Fruit fly (Drosophila melanogaster) whole organism, adult: ENCODE data around the gene CG4297.
A peak's percentile ranks its signal among the peaks of the same experiment; 100 is the strongest.

ENCODE experiments used
- CG11617 ChIP-seq: fragments of 200-800 bp; sonication (Bioruptor generic); optimal IDR thresholded peaks from 2 replicates; lab custom pipeline; 2017; ENCODE audit warnings: mild to moderate bottlenecking, missing biosample characterization, missing genetic modification reagents, missing genetic modification characterization
- CG12768 ChIP-seq: fragments of 200-800 bp; sonication (Bioruptor generic); optimal IDR thresholded peaks from 2 replicates; lab custom pipeline; 2017; ENCODE audit warnings: missing biosample characterization, missing genetic modification characterization, mild to moderate bottlenecking, moderate library complexity, missing genetic modification reagents
- CG14711 ChIP-seq: fragments of 200-800 bp; sonication (Bioruptor generic); optimal IDR thresholded peaks from 2 replicates; lab custom pipeline; 2018; ENCODE audit warnings: missing biosample characterization, mild to moderate bottlenecking, missing genetic modification characterization, moderate library complexity
- CG1620 ChIP-seq: fragments of 200-800 bp; sonication (Bioruptor generic); optimal IDR thresholded peaks from 2 replicates; lab custom pipeline; 2016; ENCODE audit warnings: missing biosample characterization, missing genetic modification characterization
- CG33017 ChIP-seq: fragments of 200-800 bp; sonication (Bioruptor generic); optimal IDR thresholded peaks from 2 replicates; lab custom pipeline; 2018; ENCODE audit warnings: missing biosample characterization, mild to moderate bottlenecking, missing genetic modification characterization, moderate library complexity
- CG5204 ChIP-seq: fragments of 200-800 bp; sonication (Bioruptor generic); optimal IDR thresholded peaks from 2 replicates; lab custom pipeline; 2016; ENCODE audit warnings: missing biosample characterization, missing genetic modification characterization
- CG7045 ChIP-seq: fragments of 200-800 bp; sonication (Bioruptor generic); optimal IDR thresholded peaks from 2 replicates; lab custom pipeline; 2017; ENCODE audit warnings: missing biosample characterization, mild to moderate bottlenecking, missing genetic modification characterization
- CG7101 ChIP-seq: fragments of 200-800 bp; sonication (Bioruptor generic); optimal IDR thresholded peaks from 2 replicates; lab custom pipeline; 2018; ENCODE audit warnings: missing biosample characterization, mild to moderate bottlenecking, missing genetic modification characterization, moderate library complexity
- Clk ChIP-seq: fragments of 200-800 bp; sonication (Bioruptor generic); optimal IDR thresholded peaks from 2 replicates; lab custom pipeline; 2017; ENCODE audit warnings: missing biosample characterization, missing genetic modification characterization
- Crg-1 ChIP-seq: fragments of 200-800 bp; sonication (Bioruptor generic); optimal IDR thresholded peaks from 2 replicates; lab custom pipeline; 2016; ENCODE audit warnings: missing biosample characterization, missing genetic modification characterization
- Hr96 ChIP-seq: fragments of 200-800 bp; sonication (Bioruptor generic); optimal IDR thresholded peaks from 2 replicates; lab custom pipeline; 2016; ENCODE audit warnings: missing biosample characterization, missing genetic modification characterization
- Mnt ChIP-seq: fragments of 200-800 bp; sonication (Bioruptor generic); optimal IDR thresholded peaks from 2 replicates; lab custom pipeline; 2016; ENCODE audit warnings: missing biosample characterization, mild to moderate bottlenecking, missing genetic modification characterization
- bab1 ChIP-seq: fragments of 200-800 bp; sonication (Bioruptor generic); optimal IDR thresholded peaks from 3 replicates; lab custom pipeline; 2019; ENCODE audit warnings: missing biosample characterization, mild to moderate bottlenecking, missing genetic modification characterization, moderate library complexity
- cic ChIP-seq: fragments of 200-800 bp; sonication (Bioruptor generic); optimal IDR thresholded peaks from 2 replicates; lab custom pipeline; 2017; ENCODE audit warnings: missing biosample characterization, mild to moderate bottlenecking, missing genetic modification characterization, moderate library complexity
- cnc ChIP-seq, 2 experiments: fragments of >200 bp; optimal IDR thresholded peaks; 2 replicates each; lab custom pipeline; 2017
- kay ChIP-seq: fragments of 200-800 bp; sonication (Bioruptor generic); peaks from one replicate; lab custom pipeline; 2016; ENCODE audit warnings: missing biosample characterization, missing genetic modification characterization, borderline replicate concordance
- ovo ChIP-seq: fragments of 200-800 bp; sonication (Bioruptor generic); optimal IDR thresholded peaks from 2 replicates; lab custom pipeline; 2016; ENCODE audit warnings: missing biosample characterization, missing genetic modification characterization
- pad ChIP-seq: fragments of 200-800 bp; sonication (Bioruptor generic); optimal IDR thresholded peaks from 3 replicates; lab custom pipeline; 2017; ENCODE audit warnings: missing biosample characterization, missing genetic modification characterization, mild to moderate bottlenecking, moderate library complexity, missing genetic modification reagents
- tj ChIP-seq: fragments of 200-800 bp; sonication (Bioruptor generic); optimal IDR thresholded peaks from 3 replicates; lab custom pipeline; 2017; ENCODE audit warnings: missing biosample characterization, mild to moderate bottlenecking, missing genetic modification characterization, moderate library complexity
- toe ChIP-seq: fragments of 200-800 bp; sonication (Bioruptor generic); optimal IDR thresholded peaks from 2 replicates; lab custom pipeline; 2016; ENCODE audit warnings: missing biosample characterization, missing genetic modification characterization

CG4297 gene

dm6 chr2L:472829-473228, 829 bp upstream of the CG4297 start, which contains the start of gene MED15:
TSS of gene MED15 (plus strand) at chr2L:473013.
- TF ChIP-seq kay (GFP tag; lab: Kevin White, UChicago) (peak; percentile 90), CG7101 (tag; lab: Kevin White, UChicago) (no peak)

DNA sequence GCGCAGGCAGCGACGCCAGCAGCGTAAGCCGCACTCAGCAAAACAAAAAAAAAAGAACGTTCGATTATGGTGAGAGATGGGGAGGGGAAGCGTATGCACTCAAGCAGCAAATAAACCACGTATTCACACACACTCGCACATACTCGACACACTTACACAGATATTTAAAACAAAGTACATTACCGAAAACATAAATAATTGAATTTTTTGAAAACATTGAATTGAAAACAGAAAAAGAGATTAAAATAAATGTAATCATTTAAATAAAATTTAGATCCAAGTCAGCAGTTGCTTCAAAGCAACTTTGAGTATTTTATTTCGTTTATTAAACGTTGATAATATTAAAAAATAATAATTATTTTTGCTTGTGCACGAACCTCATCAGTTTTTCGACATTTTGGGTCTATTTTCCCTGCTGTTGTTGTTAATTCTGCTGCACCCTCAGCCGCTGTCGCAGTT, 950 bp downstream of the CG4297 start:
- TF ChIP-seq cnc (optimal IDR thresholded peaks at IDR 0.05; lab: Kevin White, UChicago) (no peak), CG5204 (GFP tag; lab: Kevin White, UChicago) (peak; percentile 60), CG7045 (GFP tag; lab: Kevin White, UChicago) (peak; percentile 66), tj (GFP tag; lab: Kevin White, UChicago) (peak; percentile 79), CG7101 (tag; lab: Kevin White, UChicago) (peak; percentile 85), ovo (GFP tag; lab: Kevin White, UChicago) (peak; percentile 44), bab1 (GFP tag; lab: Kevin White, UChicago) (peak; percentile 88), CG1620 (GFP tag; lab: Kevin White, UChicago) (peak; percentile 14), Mnt (GFP tag; lab: Kevin White, UChicago) (no peak), Crg-1 (GFP tag; lab: Kevin White, UChicago) (peak; percentile 31), CG12768 (peak; percentile 66), CG14711 (tag; lab: Kevin White, UChicago) (peak; percentile 80), Hr96 (no peak), CG11617 (GFP tag; lab: Kevin White, UChicago) (peak; percentile 86), kay (GFP tag; lab: Kevin White, UChicago) (no peak), CG33017 (peak; percentile 78), cic (GFP tag; lab: Kevin White, UChicago) (peak; percentile 36), toe (GFP tag; lab: Kevin White, UChicago) (peak; percentile 41), pad (peak; percentile 55), Clk (GFP tag; lab: Kevin White, UChicago) (peak; percentile 34)

- TF ChIP-seq Crg-1 (GFP tag; lab: Kevin White, UChicago) (peak; percentile 42), Hr96 (peak; percentile 58), CG33017 (peak; percentile 59), bab1 (GFP tag; lab: Kevin White, UChicago) (peak; percentile 47), cnc (optimal IDR thresholded peaks at IDR 0.05; lab: Kevin White, UChicago) (no peak), kay (GFP tag; lab: Kevin White, UChicago) (peak; percentile 75), CG1620 (GFP tag; lab: Kevin White, UChicago) (no peak), Mnt (GFP tag; lab: Kevin White, UChicago) (peak; percentile 29), toe (GFP tag; lab: Kevin White, UChicago) (peak; percentile 18), CG14711 (tag; lab: Kevin White, UChicago) (peak; percentile 56), pad (peak; percentile 34), CG7045 (GFP tag; lab: Kevin White, UChicago) (peak; percentile 49), tj (GFP tag; lab: Kevin White, UChicago) (no peak), CG12768 (peak; percentile 94), ovo (GFP tag; lab: Kevin White, UChicago) (no peak), Clk (GFP tag; lab: Kevin White, UChicago) (peak; percentile 16), CG11617 (GFP tag; lab: Kevin White, UChicago) (no peak), cic (GFP tag; lab: Kevin White, UChicago) (peak; percentile 61), CG7101 (tag; lab: Kevin White, UChicago) (peak; percentile 55), CG5204 (GFP tag; lab: Kevin White, UChicago) (peak; percentile 22)
These were observed 1.6 kb downstream of the CG4297 start for dm6 chr2L:470336-470934.

dm6 chr2L:469912-470311, 2.1 kb downstream of the CG4297 start:
- TF ChIP-seq Mnt (GFP tag; lab: Kevin White, UChicago) (no peak), kay (GFP tag; lab: Kevin White, UChicago) (peak; percentile 28), bab1 (GFP tag; lab: Kevin White, UChicago) (no peak), tj (GFP tag; lab: Kevin White, UChicago) (no peak)

DNA sequence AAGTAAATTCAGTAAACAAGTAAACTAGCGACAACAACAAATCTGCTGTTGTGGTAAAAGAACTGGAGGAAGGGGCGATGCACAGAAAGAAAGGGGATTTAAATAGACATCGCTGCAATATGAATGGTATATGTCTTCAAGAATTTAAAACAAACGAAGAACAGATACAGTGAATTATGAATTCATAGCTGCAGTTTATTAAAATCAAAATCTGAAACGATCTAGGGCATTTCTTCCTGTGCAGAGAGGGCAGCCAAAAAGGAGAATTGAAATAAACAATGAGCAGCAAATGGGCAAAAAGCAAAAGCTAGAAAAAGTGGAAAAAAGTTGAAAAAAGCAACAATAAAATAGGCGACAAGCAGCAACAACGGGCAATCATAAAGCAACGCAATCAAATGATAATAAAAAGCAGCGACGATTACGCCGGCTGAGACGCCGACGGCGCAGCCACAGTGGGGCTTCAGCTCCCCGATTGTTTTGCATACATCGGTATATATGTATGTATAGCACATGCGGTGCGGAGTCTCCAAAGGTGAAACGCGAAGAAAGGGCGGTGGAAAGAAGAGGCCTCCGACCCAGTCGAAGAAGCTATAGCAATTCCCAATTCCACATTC, 3.1 kb downstream of the CG4297 start:
- TF ChIP-seq kay (GFP tag; lab: Kevin White, UChicago) (peak; percentile 89), Crg-1 (GFP tag; lab: Kevin White, UChicago) (no peak), CG11617 (GFP tag; lab: Kevin White, UChicago) (peak; percentile 50), tj (GFP tag; lab: Kevin White, UChicago) (peak; percentile 60), Clk (GFP tag; lab: Kevin White, UChicago) (no peak), cnc (optimal IDR thresholded peaks at IDR 0.05; lab: Kevin White, UChicago) (no peak), pad (peak; percentile 14), CG1620 (GFP tag; lab: Kevin White, UChicago) (no peak), ovo (GFP tag; lab: Kevin White, UChicago) (no peak), bab1 (GFP tag; lab: Kevin White, UChicago) (no peak), toe (GFP tag; lab: Kevin White, UChicago) (no peak), CG7101 (tag; lab: Kevin White, UChicago) (peak; percentile 68), Hr96 (peak; percentile 32), CG5204 (GFP tag; lab: Kevin White, UChicago) (peak; percentile 48), Mnt (GFP tag; lab: Kevin White, UChicago) (no peak), CG14711 (tag; lab: Kevin White, UChicago) (peak; percentile 74), CG12768 (peak; percentile 65), cic (GFP tag; lab: Kevin White, UChicago) (peak; percentile 84), CG33017 (peak; percentile 63), CG7045 (GFP tag; lab: Kevin White, UChicago) (peak; percentile 18)
